Worm (Caenorhabditis elegans) whole organism, early embryonic: ENCODE measurements around the gene mam-1.

Source experiments
- B0310.2 ChIP-seq: sonication (generic microtip); optimal IDR thresholded peaks from 2 replicates; lab custom pipeline; 2016; ENCODE audit warnings: mild to moderate bottlenecking, missing genetic modification characterization, missing compliant biosample characterization
- ama-1 ChIP-seq: fragments of 150-350 bp; optimal IDR thresholded peaks from 2 replicates; lab custom pipeline; 2014
- ceh-13 ChIP-seq: fragments of 200-800 bp; sonication (Bioruptor generic); optimal IDR thresholded peaks from 2 replicates; lab custom pipeline; 2018; ENCODE audit warnings: mild to moderate bottlenecking, missing genetic modification characterization, missing compliant biosample characterization
- ceh-36 ChIP-seq: sonication (generic microtip); optimal IDR thresholded peaks from 2 replicates; lab custom pipeline; 2016; ENCODE audit warnings: missing genetic modification characterization, inconsistent platforms, missing compliant biosample characterization
- ets-7 ChIP-seq: sonication (generic microtip); optimal IDR thresholded peaks from 2 replicates; lab custom pipeline; 2016; ENCODE audit warnings: missing genotype, missing genetic modification characterization, missing compliant biosample characterization
- flt-1 ChIP-seq: fragments of 200-800 bp; sonication (Bioruptor generic); IDR thresholded peaks from 2 replicates; pipeline ENCODE4 v1.3.6; 2022; ENCODE audit warnings: missing genetic modification characterization, missing compliant biosample characterization
- pes-1 ChIP-seq: fragments of 200-800 bp; sonication (Bioruptor generic); IDR thresholded peaks from 2 replicates; pipeline ENCODE4 v1.3.6; 2022; ENCODE audit warnings: missing genetic modification reagents, missing genetic modification characterization, missing compliant biosample characterization
- scrt-1 ChIP-seq: fragments of 200-800 bp; sonication (Bioruptor generic); IDR thresholded peaks from 2 replicates; pipeline ENCODE4 v1.3.6; 2022; ENCODE audit warnings: missing genetic modification characterization, missing compliant biosample characterization
- sea-1 ChIP-seq: fragments of 200-800 bp; sonication (Bioruptor generic); conservative IDR thresholded peaks from 2 replicates; pipeline ENCODE4 v1.3.6; 2022; ENCODE audit warnings: missing genetic modification characterization, missing compliant biosample characterization
- tbx-11 ChIP-seq: fragments of 200-800 bp; sonication (Bioruptor generic); IDR thresholded peaks from 2 replicates; pipeline ENCODE4 v1.3.6; 2022; ENCODE audit warnings: missing genetic modification characterization, missing compliant biosample characterization
- tbx-37 ChIP-seq: fragments of 200-800 bp; sonication (Bioruptor generic); conservative IDR thresholded peaks from 2 replicates; pipeline ENCODE4 v1.3.6; 2022; ENCODE audit warnings: missing genetic modification reagents, missing genetic modification characterization, missing compliant biosample characterization
- tra-4 ChIP-seq: sonication (generic microtip); optimal IDR thresholded peaks from 2 replicates; lab custom pipeline; 2017; ENCODE audit warnings: missing genetic modification characterization, missing compliant biosample characterization

DNA sequence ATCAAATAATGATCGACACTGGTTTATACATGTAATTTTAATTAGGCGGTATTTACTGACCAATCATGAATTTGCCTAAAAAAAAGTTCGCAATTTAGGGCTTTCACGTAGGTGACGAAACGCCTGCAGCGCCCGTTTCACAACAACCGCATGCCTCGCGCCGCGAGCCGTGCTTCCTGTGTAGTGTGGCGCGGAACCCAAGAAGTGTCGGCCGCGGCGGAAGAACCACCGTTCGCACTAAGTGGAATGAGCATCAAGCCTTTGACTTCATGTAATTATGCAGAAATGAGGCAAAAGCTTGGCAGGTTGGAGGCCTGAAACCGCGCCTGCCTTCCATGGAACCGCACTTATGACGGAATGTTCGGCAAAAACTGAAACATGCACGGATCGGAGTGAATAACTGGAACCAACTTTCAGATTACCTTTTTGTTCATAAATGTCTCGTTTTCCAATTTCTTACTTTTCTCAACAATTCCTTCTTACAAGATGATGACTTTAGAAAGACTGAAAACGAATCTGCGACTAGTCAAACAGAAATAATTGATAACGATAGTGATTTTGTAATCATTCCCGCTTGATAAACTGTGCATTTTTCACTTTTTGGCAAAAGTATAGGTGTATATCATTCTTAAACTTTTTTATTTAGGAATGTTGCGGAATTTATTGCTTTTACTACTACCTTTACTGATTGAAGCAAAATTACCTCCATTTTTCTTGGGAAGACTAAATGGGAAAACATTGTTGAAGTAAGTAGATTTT, 16.1 kb downstream of the mam-1 start, which contains the start of gene F56F10.1:
- TF ChIP-seq scrt-1 (GFP tag; lab: Robert Waterston, UW) (no peak), ama-1 (lab: Kevin White, UChicago) (no peak), ceh-36 (tag; lab: Kevin White, UChicago) (no peak), flt-1 (GFP tag; lab: Robert Waterston, UW) (no peak), sea-1 (GFP tag; lab: Robert Waterston, UW) (no peak), ceh-13 (GFP tag; lab: Kevin White, UChicago) (no peak), tra-4 (tag; lab: Kevin White, UChicago) (no peak), tbx-11 (GFP tag; lab: Robert Waterston, UW) (no peak), tbx-37 (GFP tag; lab: Robert Waterston, UW) (no peak), B0310.2 (no peak), ets-7 (tag; lab: Kevin White, UChicago) (no peak), pes-1 (GFP tag; lab: Robert Waterston, UW) (no peak)
